Fruit fly (Drosophila melanogaster): ENCODE data around the gene Atg3.
A peak's percentile ranks its signal among the peaks of the same experiment; 100 is the strongest.

Gene Atg3

dm6 chr3L:18786427-18787104 is 38.1 kb downstream of the Atg3 start (continued):
- TF ChIP-seq caup (GFP tag; optimal IDR thresholded peaks at IDR 0.05; ENCODE audit: severe bottlenecking): peak; percentile 32
- no peak for TF ChIP-seq Dref (GFP tag; IDR thresholded peaks at IDR 0.05)
- TF ChIP-seq nerfin-1 (tag; optimal IDR thresholded peaks at IDR 0.05): peak; percentile 49
- TF ChIP-seq CG4424 (GFP tag; optimal IDR thresholded peaks at IDR 0.05): peak; percentile 40
- no peak for TF ChIP-seq CG11560 (tag; IDR thresholded peaks at IDR 0.05)
- TF ChIP-seq CG13775 (GFP tag; optimal IDR thresholded peaks at IDR 0.05): peak; percentile 6
- no peak for TF ChIP-seq CG4360 (GFP tag; IDR thresholded peaks at IDR 0.05)
- peak; percentile 67 for TF ChIP-seq unpg (GFP tag; optimal IDR thresholded peaks at IDR 0.05)
- no peak for TF ChIP-seq ewg (GFP tag; optimal IDR thresholded peaks at IDR 0.05)
- no peak for TF ChIP-seq Mrtf (GFP tag; IDR thresholded peaks at IDR 0.05)
- no peak for TF ChIP-seq cas (GFP tag; IDR thresholded peaks at IDR 0.05)
- no peak for TF ChIP-seq schlank (tag; optimal IDR thresholded peaks at IDR 0.05)
- TF ChIP-seq Hmx (GFP tag; optimal IDR thresholded peaks at IDR 0.05): peak; percentile 55
- TF ChIP-seq CG2712 (tag; optimal IDR thresholded peaks at IDR 0.05): peak; percentile 63
- peak in 1 of 2 experiments; percentile 49 for TF ChIP-seq Trl (optimal IDR thresholded peaks at IDR 0.05)
- peak; percentile 44 for TF ChIP-seq Trl (GFP tag; optimal IDR thresholded peaks at IDR 0.05)
- TF ChIP-seq zfh1 (GFP tag; IDR thresholded peaks at IDR 0.05): no peak
- TF ChIP-seq z (GFP tag; IDR thresholded peaks at IDR 0.05): no peak
- peak; percentile 7 for TF ChIP-seq CG1603 (tag; optimal IDR thresholded peaks at IDR 0.05)
- peak; percentile 32 to 49 for TF ChIP-seq chif (GFP tag; optimal IDR thresholded peaks at IDR 0.05)
- no peak for TF ChIP-seq CG6654 (GFP tag; optimal IDR thresholded peaks at IDR 0.05)
- TF ChIP-seq inv (GFP tag; IDR thresholded peaks at IDR 0.05; ENCODE audit: partially characterized antibody): no peak
- peak; percentile 61 for TF ChIP-seq CG18262 (tag; optimal IDR thresholded peaks at IDR 0.05)
- no peak for TF ChIP-seq p53 (GFP tag; optimal IDR thresholded peaks at IDR 0.05)
- TF ChIP-seq CG12942 (GFP tag; optimal IDR thresholded peaks at IDR 0.05): peak; percentile 20
- no peak for TF ChIP-seq CG17186 (GFP tag; optimal IDR thresholded peaks at IDR 0.05)
- peak; percentile 28; the same call in 1 of the 2 replicates for TF ChIP-seq al (GFP tag; IDR thresholded peaks at IDR 0.05)
- TF ChIP-seq CG15514 (GFP tag; optimal IDR thresholded peaks at IDR 0.05): no peak
- TF ChIP-seq stwl (tag; optimal IDR thresholded peaks at IDR 0.05): no peak
- no peak for TF ChIP-seq CG31388 (GFP tag; optimal IDR thresholded peaks at IDR 0.05)
- peak; percentile 28 for TF ChIP-seq CG32532 (GFP tag; IDR thresholded peaks at IDR 0.05)
- TF ChIP-seq CG7839 (tag; optimal IDR thresholded peaks at IDR 0.05): peak; percentile 80
- no peak for TF ChIP-seq CG1792 (GFP tag; optimal IDR thresholded peaks at IDR 0.05)
- peak; percentile 59 for TF ChIP-seq CG5180 (GFP tag; optimal IDR thresholded peaks at IDR 0.05)
- peak; percentile 34 for TF ChIP-seq crc (GFP tag; optimal IDR thresholded peaks at IDR 0.05)
- no peak for TF ChIP-seq CG7928 (GFP tag; optimal IDR thresholded peaks at IDR 0.05)
- TF ChIP-seq CG13123 (GFP tag; optimal IDR thresholded peaks at IDR 0.05): no peak
- TF ChIP-seq CG14860 (GFP tag; IDR thresholded peaks at IDR 0.05; ENCODE audit: partially characterized antibody): no peak
- TF ChIP-seq her (GFP tag; optimal IDR thresholded peaks at IDR 0.05): peak; percentile 12
- peak; percentile 77; the same call in 2 of the 3 replicates for TF ChIP-seq CG11695 (GFP tag; IDR thresholded peaks at IDR 0.05)
- peak; percentile 70 for TF ChIP-seq CG2120 (GFP tag; optimal IDR thresholded peaks at IDR 0.05)
- no peak for TF ChIP-seq CG6791 (GFP tag; IDR thresholded peaks at IDR 0.05; ENCODE audit: partially characterized antibody)
- TF ChIP-seq amos (GFP tag; IDR thresholded peaks at IDR 0.05; ENCODE audit: partially characterized antibody): 0 out of 2 replicates have a peak, but pooled peaks have one; percentile 8
- no peak for TF ChIP-seq CG3407 (GFP tag; optimal IDR thresholded peaks at IDR 0.05)
- TF ChIP-seq Atf6 (GFP tag; IDR thresholded peaks at IDR 0.05): no peak; the same call in 1 of the 2 replicates
- peak; percentile 73 for TF ChIP-seq CG10147 (GFP tag; optimal IDR thresholded peaks at IDR 0.05)
- TF ChIP-seq sens (GFP tag): peak; percentile 85
- TF ChIP-seq NC2α (GFP tag; optimal IDR thresholded peaks at IDR 0.05): no peak
- no peak for TF ChIP-seq ttk (GFP tag; IDR thresholded peaks at IDR 0.05)
- no peak for TF ChIP-seq pita (GFP tag; optimal IDR thresholded peaks at IDR 0.05)

Measured in whole organism, embryonic.